Worm (Caenorhabditis elegans) whole organism, midembryonic: Measurements from ENCODE around the gene mccc-2.

ENCODE experiments used
- T22C8.4 ChIP-seq: fragments of 200-800 bp; sonication (Bioruptor generic); IDR thresholded peaks from 2 replicates; pipeline ENCODE4 v1.3.6; 2022; ENCODE audit warnings: missing genetic modification characterization, missing compliant biosample characterization
- cog-1 ChIP-seq: sonication (generic microtip); optimal IDR thresholded peaks from 2 replicates; lab custom pipeline; 2016; ENCODE audit warnings: missing genetic modification characterization, missing compliant biosample characterization
- flt-1 ChIP-seq: fragments of 200-800 bp; sonication (Bioruptor generic); IDR thresholded peaks from 2 replicates; pipeline ENCODE4 v1.3.6; 2022; ENCODE audit warnings: missing genetic modification characterization, missing compliant biosample characterization
- klf-2 ChIP-seq: fragments of 200-800 bp; sonication (Bioruptor generic); conservative IDR thresholded peaks from 2 replicates; pipeline ENCODE4 v1.3.6; 2022; ENCODE audit warnings: missing genetic modification reagents, missing genetic modification characterization, missing compliant biosample characterization
- med-1 ChIP-seq: sonication (generic microtip); optimal IDR thresholded peaks from 2 replicates; lab custom pipeline; 2017; ENCODE audit warnings: missing genetic modification characterization, mild to moderate bottlenecking, missing compliant biosample characterization, antibody characterized with exemption, missing genetic modification reagents; ENCODE audit not compliant: insufficient read depth
- ref-1 ChIP-seq: fragments of 200-800 bp; sonication (Bioruptor generic); conservative IDR thresholded peaks from 2 replicates; pipeline ENCODE4 v1.3.6; 2022; ENCODE audit warnings: missing genetic modification reagents, missing genetic modification characterization, missing compliant biosample characterization
- tab-1 ChIP-seq: fragments of 200-800 bp; sonication (Bioruptor generic); IDR thresholded peaks from 2 replicates; pipeline ENCODE4 v1.3.6; 2022; ENCODE audit warnings: missing genetic modification characterization, missing compliant biosample characterization
- ztf-23 ChIP-seq: fragments of 200-800 bp; sonication (Bioruptor generic); IDR thresholded peaks from 2 replicates; pipeline ENCODE4 v1.3.6; 2022; ENCODE audit warnings: missing genetic modification reagents, missing genetic modification characterization, missing compliant biosample characterization
- ztf-29 ChIP-seq: fragments of 200-800 bp; sonication (Bioruptor generic); IDR thresholded peaks from 2 replicates; pipeline ENCODE4 v1.3.6; 2022; ENCODE audit warnings: missing genetic modification reagents, missing genetic modification characterization, missing compliant biosample characterization

The mccc-2 gene

ce11 chrIII:9089325-9089823 lies at the start of gene mccc-2, which contains the start of gene mrpl-44:
mccc-2 (minus strand) TSS chrIII:9089375.
mrpl-44 (minus strand) TSS chrIII:9089375.
- no peak for TF ChIP-seq cog-1 (tag; lab: Kevin White, UChicago)
- TF ChIP-seq flt-1 (GFP tag; lab: Robert Waterston, UW) = no peak
- TF ChIP-seq ztf-23 (GFP tag; lab: Robert Waterston, UW) = no peak

- TF ChIP-seq flt-1 (GFP tag; lab: Robert Waterston, UW) (no peak), tab-1 (GFP tag; lab: Robert Waterston, UW) (no peak), T22C8.4 (GFP tag; lab: Robert Waterston, UW) (no peak), ref-1 (no peak), med-1 (GFP tag; lab: Kevin White, UChicago) (no peak), ztf-23 (GFP tag; lab: Robert Waterston, UW) (no peak), cog-1 (tag; lab: Kevin White, UChicago) (no peak), klf-2 (GFP tag; lab: Robert Waterston, UW) (no peak), ztf-29 (GFP tag; lab: Robert Waterston, UW) (no peak)
These were observed 49.4 kb upstream of the mccc-2 start, which contains the start of gene ZK512.7 for ce11 chrIII:9138601-9139000. ZK512.7 (minus strand) TSS chrIII:9138701.

ce11 chrIII:9136587-9136986 lies 47.4 kb upstream of the mccc-2 start, which contains the start of gene eat-4:
eat-4 (plus strand) TSS chrIII:9136887.
- no peak for TF ChIP-seq med-1 (GFP tag; lab: Kevin White, UChicago)

- TF ChIP-seq ref-1 (no peak), flt-1 (GFP tag; lab: Robert Waterston, UW) (no peak), ztf-23 (GFP tag; lab: Robert Waterston, UW) (no peak), tab-1 (GFP tag; lab: Robert Waterston, UW) (no peak), ztf-29 (GFP tag; lab: Robert Waterston, UW) (no peak), T22C8.4 (GFP tag; lab: Robert Waterston, UW) (no peak), klf-2 (GFP tag; lab: Robert Waterston, UW) (no peak), med-1 (GFP tag; lab: Kevin White, UChicago) (no peak), cog-1 (tag; lab: Kevin White, UChicago) (no peak)
These were observed 41.4 kb upstream of the mccc-2 start, which contains the start of gene ZK512.10 for ce11 chrIII:9130588-9130987. ZK512.10 (plus strand) TSS chrIII:9130888.

ce11 chrIII:9125789-9126304 lies 36.7 kb upstream of the mccc-2 start, which contains the start of gene sec-16A.1:
sec-16A.1 (plus strand) TSS chrIII:9125839.
- TF ChIP-seq flt-1 (GFP tag; lab: Robert Waterston, UW) = no peak
- TF ChIP-seq cog-1 (tag; lab: Kevin White, UChicago) = no peak
- no peak for TF ChIP-seq ztf-23 (GFP tag; lab: Robert Waterston, UW)
- no peak for TF ChIP-seq med-1 (GFP tag; lab: Kevin White, UChicago)
- no peak for TF ChIP-seq T22C8.4 (GFP tag; lab: Robert Waterston, UW)
- TF ChIP-seq ref-1 = no peak
- no peak for TF ChIP-seq klf-2 (GFP tag; lab: Robert Waterston, UW)
- no peak for TF ChIP-seq ztf-29 (GFP tag; lab: Robert Waterston, UW)
- no peak for TF ChIP-seq tab-1 (GFP tag; lab: Robert Waterston, UW)

ce11 chrIII:9118921-9119606 lies 29.9 kb upstream of the mccc-2 start, which contains the start of gene ced-11:
ced-11 (plus strand) TSS chrIII:9119556.
- no peak for TF ChIP-seq klf-2 (GFP tag; lab: Robert Waterston, UW)
- TF ChIP-seq ref-1 = no peak
- no peak for TF ChIP-seq tab-1 (GFP tag; lab: Robert Waterston, UW)
- TF ChIP-seq cog-1 (tag; lab: Kevin White, UChicago) = no peak
- no peak for TF ChIP-seq ztf-29 (GFP tag; lab: Robert Waterston, UW)
- TF ChIP-seq ztf-23 (GFP tag; lab: Robert Waterston, UW) = no peak

ce11 chrIII:9118314-9118850 lies 29.2 kb upstream of the mccc-2 start, which contains the start of gene grl-11:
grl-11 (minus strand) TSS chrIII:9118364.
- TF ChIP-seq med-1 (GFP tag; lab: Kevin White, UChicago) = no peak
- no peak for TF ChIP-seq tab-1 (GFP tag; lab: Robert Waterston, UW)
- TF ChIP-seq klf-2 (GFP tag; lab: Robert Waterston, UW) = no peak
- no peak for TF ChIP-seq T22C8.4 (GFP tag; lab: Robert Waterston, UW)
- TF ChIP-seq ref-1 = no peak

ce11 chrIII:9115745-9116144 lies 26.6 kb upstream of the mccc-2 start:
- TF ChIP-seq T22C8.4 (GFP tag; lab: Robert Waterston, UW) = no peak
- TF ChIP-seq flt-1 (GFP tag; lab: Robert Waterston, UW) = no peak
- no peak for TF ChIP-seq ztf-23 (GFP tag; lab: Robert Waterston, UW)
- TF ChIP-seq ref-1 = no peak
- no peak for TF ChIP-seq klf-2 (GFP tag; lab: Robert Waterston, UW)
- TF ChIP-seq cog-1 (tag; lab: Kevin White, UChicago) = no peak
- TF ChIP-seq tab-1 (GFP tag; lab: Robert Waterston, UW) = no peak
- TF ChIP-seq ztf-29 (GFP tag; lab: Robert Waterston, UW) = no peak
- TF ChIP-seq med-1 (GFP tag; lab: Kevin White, UChicago) = no peak

ce11 chrIII:9114649-9115048 lies 25.5 kb upstream of the mccc-2 start, which contains the start of gene ZK512.1:
ZK512.1 (plus strand) TSS chrIII:9114949.
- TF ChIP-seq ztf-23 (GFP tag; lab: Robert Waterston, UW) (no peak), ref-1 (no peak), klf-2 (GFP tag; lab: Robert Waterston, UW) (no peak), cog-1 (tag; lab: Kevin White, UChicago) (no peak), med-1 (GFP tag; lab: Kevin White, UChicago) (no peak), tab-1 (GFP tag; lab: Robert Waterston, UW) (no peak), ztf-29 (GFP tag; lab: Robert Waterston, UW) (no peak), T22C8.4 (GFP tag; lab: Robert Waterston, UW) (no peak), flt-1 (GFP tag; lab: Robert Waterston, UW) (no peak)
